Fruit fly (Drosophila melanogaster): ENCODE data around the gene CG12483.

Gene CG12483

dm6 chr3L:139574-140567 is 41.7 kb upstream of the CG12483 start (continued):
- TF ChIP-seq Eip75B (GFP tag; optimal IDR thresholded peaks at IDR 0.05) (peak; percentile 15), CG6276 (GFP tag; optimal IDR thresholded peaks at IDR 0.05) (no peak), Sox102F (GFP tag; optimal IDR thresholded peaks at IDR 0.05) (peak; percentile 26), CG11902 (GFP tag; optimal IDR thresholded peaks at IDR 0.05) (no peak), Ets21C (GFP tag; optimal IDR thresholded peaks at IDR 0.05) (no peak), CG8119 (GFP tag; IDR thresholded peaks at IDR 0.05) (no peak), Gug (GFP tag; IDR thresholded peaks at IDR 0.05) (no peak), CG31627 (GFP tag; optimal IDR thresholded peaks at IDR 0.05) (no peak), CG11294 (GFP tag; IDR thresholded peaks at IDR 0.05) (no peak), lz (GFP tag; optimal IDR thresholded peaks at IDR 0.05) (no peak)

dm6 chr3L:137596-138169 is 39.5 kb upstream of the CG12483 start:
- TF ChIP-seq CG3919 (GFP tag; optimal IDR thresholded peaks at IDR 0.05) (no peak), svp (GFP tag) (peak; percentile 52), Sox14 (GFP tag; optimal IDR thresholded peaks at IDR 0.05) (no peak), lz (GFP tag; optimal IDR thresholded peaks at IDR 0.05) (no peak), ss (GFP tag; optimal IDR thresholded peaks at IDR 0.05) (peak in 1 of 2 experiments; percentile 38), Lpt (GFP tag; optimal IDR thresholded peaks at IDR 0.05) (no peak), spab (GFP tag; optimal IDR thresholded peaks at IDR 0.05) (no peak)

dm6 chr3L:136591-137280 is 38.6 kb upstream of the CG12483 start:
- TF ChIP-seq net (GFP tag; optimal IDR thresholded peaks at IDR 0.05) (no peak), spab (GFP tag; optimal IDR thresholded peaks at IDR 0.05) (no peak), CG6854 (GFP tag; optimal IDR thresholded peaks at IDR 0.05) (peak; percentile 18), svp (GFP tag) (peak; percentile 47), CG6163 (GFP tag; IDR thresholded peaks at IDR 0.05) (0 out of 3 replicates have a peak, but pooled peaks have one; percentile 26)

- TF ChIP-seq net (GFP tag; optimal IDR thresholded peaks at IDR 0.05) (no peak), CG8632 (GFP tag; optimal IDR thresholded peaks at IDR 0.05) (no peak), Met (GFP tag; optimal IDR thresholded peaks at IDR 0.05) (no peak), topi (GFP tag; optimal IDR thresholded peaks at IDR 0.05) (no peak), svp (GFP tag) (no peak)
These were observed 36.7 kb upstream of the CG12483 start for dm6 chr3L:134868-135267.

dm6 chr3L:133806-134325 is 35.7 kb upstream of the CG12483 start:
- no peak for TF ChIP-seq acj6 (GFP tag; optimal IDR thresholded peaks at IDR 0.05)
- TF ChIP-seq OdsH (GFP tag; optimal IDR thresholded peaks at IDR 0.05): no peak
- TF ChIP-seq svp (GFP tag): no peak
- TF ChIP-seq Hr38 (GFP tag; optimal IDR thresholded peaks at IDR 0.05): no peak
- no peak for TF ChIP-seq fd59A (GFP tag; optimal IDR thresholded peaks at IDR 0.05)
- TF ChIP-seq CG15336 (GFP tag; IDR thresholded peaks at IDR 0.05): no peak
- no peak for TF ChIP-seq fkh (GFP tag; optimal IDR thresholded peaks at IDR 0.05)
- no peak for TF ChIP-seq CG11762 (GFP tag; optimal IDR thresholded peaks at IDR 0.05; ENCODE audit: insufficient read depth)
- TF ChIP-seq Eip75B (GFP tag; optimal IDR thresholded peaks at IDR 0.05): no peak
- no peak for TF ChIP-seq CG10631 (GFP tag; optimal IDR thresholded peaks at IDR 0.05)
- TF ChIP-seq CG16779 (tag; optimal IDR thresholded peaks at IDR 0.05): no peak
- TF ChIP-seq Smox (GFP tag; optimal IDR thresholded peaks at IDR 0.05): no peak
